Worm (Caenorhabditis elegans) whole organism, L4/young adult: ENCODE measurements around the gene srz-32.

Source experiments
- W03F9.2 ChIP-seq: fragments of 150-350 bp; optimal IDR thresholded peaks from 2 replicates; lab custom pipeline; 2014; ENCODE audit warnings: missing biosample characterization, missing genetic modification characterization
- dao-5 ChIP-seq: sonication (generic microtip); optimal IDR thresholded peaks from 2 replicates; lab custom pipeline; 2016; ENCODE audit warnings: missing genotype, missing genetic modification characterization, moderate library complexity, missing compliant biosample characterization
- him-1 ChIP-seq: sonication (generic microtip); optimal IDR thresholded peaks from 2 replicates; lab custom pipeline; 2016; ENCODE audit warnings: missing genotype, missing genetic modification reagents, missing genetic modification characterization, missing compliant biosample characterization

- TF ChIP-seq W03F9.2 (tag; lab: Kevin White, UChicago) (no peak), him-1 (tag; lab: Kevin White, UChicago) (no peak), dao-5 (tag; lab: Kevin White, UChicago) (no peak)
Observed at ce11 chrIV:3386504-3387290, 49.4 kb upstream of the srz-32 start.
